Fruit fly (Drosophila melanogaster) whole organism, larva: ENCODE data around the gene CG13685.
A peak's percentile ranks its signal among the peaks of the same experiment; 100 is the strongest.

ENCODE experiments used
- noc ChIP-seq: fragments of 200-800 bp; sonication (Bioruptor generic); optimal IDR thresholded peaks from 3 replicates; lab custom pipeline; 2019; ENCODE audit warnings: missing biosample characterization, mild to moderate bottlenecking, missing genetic modification characterization, moderate library complexity

The CG13685 gene

DNA sequence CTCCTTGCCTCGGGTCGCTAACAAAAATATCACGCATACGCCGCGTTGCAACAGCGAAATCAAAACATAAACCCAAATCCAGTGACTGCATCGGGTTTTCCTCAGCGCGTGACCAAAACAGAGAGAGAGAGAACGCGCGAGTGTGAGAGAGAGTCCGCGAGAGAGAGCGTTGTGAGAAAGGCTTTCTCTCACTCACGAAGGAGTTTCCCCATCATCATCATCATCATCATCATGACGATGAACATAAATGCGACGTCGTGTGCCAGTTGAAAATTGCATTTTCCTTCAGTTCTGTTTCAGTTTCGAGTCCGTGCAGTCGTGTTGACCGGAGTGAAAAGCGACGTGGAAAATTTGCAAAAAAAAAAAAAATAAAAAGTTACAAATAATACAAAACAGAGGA lies at the start of gene CG13685:
TSS of gene CG13685 (plus strand) at position 301 of the 400 bp plus-strand sequence.
- TF ChIP-seq noc (tag; lab: Kevin White, UChicago), result no peak

DNA sequence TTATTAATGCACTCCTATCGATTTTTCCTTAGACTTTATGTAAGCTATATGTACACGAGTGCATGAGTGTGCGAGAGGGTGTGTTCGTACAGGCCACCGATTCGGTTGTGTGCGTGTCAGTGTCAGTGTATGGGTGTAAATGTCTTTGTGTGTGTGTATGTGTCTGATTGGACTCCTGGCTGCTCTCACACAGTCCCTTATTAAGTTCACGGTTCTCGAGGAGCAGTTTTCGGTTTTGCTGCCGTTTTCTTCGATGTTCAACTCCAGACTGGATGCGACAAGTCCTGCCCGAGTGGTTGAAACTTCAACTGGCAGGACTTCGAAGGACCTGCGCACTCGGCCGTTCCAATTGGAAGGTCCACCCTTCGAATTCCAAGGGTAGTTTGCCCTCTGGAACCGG lies 33.8 kb upstream of the CG13685 start:
- TF ChIP-seq noc (tag; lab: Kevin White, UChicago), result no peak

dm6 chr3L:7714301-7714946 lies 32.7 kb upstream of the CG13685 start:
- TF ChIP-seq noc (tag; lab: Kevin White, UChicago), result no peak

DNA sequence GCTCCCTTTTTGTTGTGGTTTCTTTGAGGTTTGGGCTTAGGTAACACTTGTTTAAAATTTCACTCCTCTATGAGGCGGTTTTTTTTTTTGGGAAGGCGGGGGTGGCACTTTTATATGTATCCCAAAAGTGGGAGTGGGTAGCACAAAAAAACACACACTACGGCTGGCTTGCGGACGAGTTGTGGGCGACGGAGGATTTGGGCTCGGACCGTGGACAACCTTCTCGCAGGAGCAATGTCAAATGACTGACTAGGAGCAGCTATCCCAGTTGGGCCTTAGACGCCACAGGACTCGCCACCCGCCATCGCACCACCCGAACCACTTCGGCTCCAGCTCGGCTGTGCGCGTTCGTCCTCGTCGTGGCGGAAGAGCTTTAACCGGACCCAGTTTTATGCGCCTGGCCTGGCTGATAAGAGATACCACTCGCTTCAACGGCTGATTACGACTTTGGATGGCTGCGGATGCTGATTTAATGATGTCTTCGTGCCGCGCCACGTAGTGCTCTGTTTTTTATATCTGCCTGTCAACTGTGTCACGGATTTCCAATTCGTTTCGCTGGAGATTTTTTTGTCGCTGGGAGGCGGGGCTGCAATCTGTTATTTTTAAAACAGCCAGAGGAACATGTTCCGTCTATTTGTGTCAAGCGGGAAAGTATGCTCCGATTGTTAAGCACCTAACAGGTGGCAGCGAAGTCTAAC lies 29.1 kb upstream of the CG13685 start, which contains the start of gene Ank2:
TSS of gene Ank2 (minus strand) at position 533 of the 698 bp plus-strand sequence.
- no peak for TF ChIP-seq noc (tag; lab: Kevin White, UChicago)

dm6 chr3L:7718561-7719417 lies 28.4 kb upstream of the CG13685 start, which contains the start of gene Mcad:
TSS of gene Mcad (plus strand) at chr3L:7719350.
- peak; percentile 95 for TF ChIP-seq noc (tag; lab: Kevin White, UChicago)

DNA sequence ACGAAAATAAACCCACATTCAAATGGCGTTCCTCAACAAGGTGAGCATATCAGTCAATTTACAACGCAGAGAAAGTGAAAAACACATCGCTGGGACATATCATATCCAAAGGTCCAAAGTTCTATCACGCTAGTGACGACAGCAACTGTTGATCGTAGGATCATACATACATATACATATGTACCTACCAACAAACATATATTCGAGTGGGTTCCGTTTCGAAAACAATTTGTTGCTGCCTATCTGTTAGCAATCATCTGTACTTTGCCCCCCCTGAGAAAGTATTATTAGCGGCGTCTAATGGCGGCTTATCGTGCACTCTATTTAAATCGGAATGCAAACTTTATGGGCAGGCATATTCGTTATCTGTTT lies 27.7 kb upstream of the CG13685 start:
- TF ChIP-seq noc (tag; lab: Kevin White, UChicago), result no peak

DNA sequence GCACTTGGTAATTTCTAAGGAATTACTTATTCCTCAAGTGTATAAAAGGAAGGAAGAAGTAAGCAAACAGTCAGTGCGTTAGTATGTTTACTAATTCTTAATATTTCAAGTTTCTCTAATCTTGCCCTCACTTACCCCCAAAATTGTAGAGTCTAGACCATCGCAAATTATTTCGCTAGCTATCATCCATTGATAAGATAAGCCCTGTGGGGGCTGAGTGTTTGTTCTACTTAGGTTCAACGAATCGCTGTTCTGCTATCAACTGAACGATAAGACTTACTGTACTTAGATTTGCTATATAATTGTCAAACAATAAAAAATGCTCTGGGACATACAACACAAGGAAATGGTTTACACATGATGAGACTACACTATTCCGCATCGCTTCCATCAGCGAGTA lies 25.6 kb upstream of the CG13685 start:
- TF ChIP-seq noc (tag; lab: Kevin White, UChicago), result peak; percentile 58

DNA sequence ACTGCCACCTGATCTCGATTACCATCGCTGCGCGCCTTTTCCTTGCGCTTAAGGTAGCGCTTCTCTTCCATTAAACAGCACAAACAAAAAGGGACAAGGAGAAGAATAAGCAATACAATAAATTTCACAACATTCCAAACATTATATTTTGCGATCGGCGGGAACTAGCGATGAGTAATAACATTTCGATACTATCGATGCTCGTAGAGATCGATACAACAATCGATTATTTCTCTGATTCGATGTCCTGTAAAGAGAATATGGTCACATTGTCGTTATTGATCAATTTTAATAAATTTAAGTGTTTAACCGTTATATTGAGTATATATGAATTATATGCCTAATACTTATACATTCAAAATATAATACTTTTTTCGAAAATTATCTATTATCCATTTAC lies 20.9 kb upstream of the CG13685 start, which contains the start of gene CG7457:
TSS of gene CG7457 (minus strand) at position 189 of the 400 bp plus-strand sequence.
- TF ChIP-seq noc (tag; lab: Kevin White, UChicago), result no peak

DNA sequence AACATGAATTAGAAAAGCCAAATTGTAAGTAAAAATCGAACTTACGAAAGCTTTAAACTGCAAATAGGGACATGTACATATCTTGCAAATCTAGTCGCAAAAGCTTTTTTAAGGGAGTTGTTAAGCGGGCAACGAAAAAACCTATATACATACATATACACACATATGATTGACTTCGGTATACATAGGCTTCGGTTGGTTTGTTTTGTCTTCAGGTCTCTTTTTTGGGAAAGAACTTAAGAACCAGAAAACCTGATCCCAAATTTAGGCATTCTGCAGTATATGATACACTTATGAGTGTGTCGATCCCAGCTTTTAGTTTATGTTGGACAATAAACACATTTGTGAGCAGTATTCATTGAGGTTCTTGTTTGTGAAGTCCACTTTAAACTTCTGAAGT lies 20.5 kb upstream of the CG13685 start:
- no peak for TF ChIP-seq noc (tag; lab: Kevin White, UChicago)

dm6 chr3L:7732141-7732748 lies 14.9 kb upstream of the CG13685 start, which contains the start of gene CG8492:
TSS of gene CG8492 (minus strand) at chr3L:7732191.
- no peak for TF ChIP-seq noc (tag; lab: Kevin White, UChicago)

dm6 chr3L:7741953-7742352 lies 5.2 kb upstream of the CG13685 start:
- TF ChIP-seq noc (tag; lab: Kevin White, UChicago), result no peak

dm6 chr3L:7742941-7743340 lies 4.2 kb upstream of the CG13685 start, which contains the start of gene Snmp2:
TSS of gene Snmp2 (minus strand) at chr3L:7743041.
- no peak for TF ChIP-seq noc (tag; lab: Kevin White, UChicago)

DNA sequence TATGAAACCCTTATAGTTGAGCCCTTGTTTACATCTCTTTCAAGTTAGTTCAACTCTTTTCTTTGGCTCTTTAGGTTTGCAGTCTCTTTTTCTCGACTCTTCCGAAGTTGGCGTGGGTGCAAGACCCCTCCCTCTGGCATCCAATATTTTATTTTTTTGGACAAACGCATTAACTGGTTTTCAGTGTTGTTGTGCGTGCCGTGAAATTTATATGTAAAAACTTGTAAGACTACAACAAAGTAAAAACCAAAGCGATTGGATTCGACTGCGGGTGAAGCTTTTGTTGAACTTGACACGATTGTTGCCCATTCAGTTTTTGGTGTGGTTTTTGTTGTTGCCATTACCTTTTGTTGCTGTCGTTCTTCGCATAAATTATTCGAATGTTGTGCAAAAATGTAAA lies 3.4 kb upstream of the CG13685 start:
- TF ChIP-seq noc (tag; lab: Kevin White, UChicago), result no peak

DNA sequence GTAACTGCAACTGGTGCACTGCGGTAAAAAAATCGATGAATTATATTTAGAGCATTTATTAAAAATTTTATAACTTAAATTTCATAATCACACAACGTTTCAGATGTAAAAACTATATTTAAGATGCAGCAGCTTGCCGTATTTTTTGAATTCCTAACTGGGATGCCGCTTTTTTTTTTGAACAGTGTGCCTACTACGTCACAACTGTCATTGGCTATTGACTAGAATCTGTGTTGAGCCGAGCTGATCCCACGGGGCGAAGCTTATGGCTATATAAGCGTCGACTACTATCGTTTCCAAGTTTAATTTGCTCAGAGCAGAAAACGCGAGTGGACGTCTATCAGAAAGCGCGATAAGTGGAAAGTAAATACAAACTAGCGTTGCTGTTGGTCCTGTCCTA lies 7.0 kb downstream of the CG13685 start, which contains the start of gene CG7409:
TSS of gene CG7409 (plus strand) at position 301 of the 400 bp plus-strand sequence.
- no peak for TF ChIP-seq noc (tag; lab: Kevin White, UChicago)
